Fruit fly (Drosophila melanogaster): Measurements from ENCODE around the gene CG13110.

CG13110 gene

DNA sequence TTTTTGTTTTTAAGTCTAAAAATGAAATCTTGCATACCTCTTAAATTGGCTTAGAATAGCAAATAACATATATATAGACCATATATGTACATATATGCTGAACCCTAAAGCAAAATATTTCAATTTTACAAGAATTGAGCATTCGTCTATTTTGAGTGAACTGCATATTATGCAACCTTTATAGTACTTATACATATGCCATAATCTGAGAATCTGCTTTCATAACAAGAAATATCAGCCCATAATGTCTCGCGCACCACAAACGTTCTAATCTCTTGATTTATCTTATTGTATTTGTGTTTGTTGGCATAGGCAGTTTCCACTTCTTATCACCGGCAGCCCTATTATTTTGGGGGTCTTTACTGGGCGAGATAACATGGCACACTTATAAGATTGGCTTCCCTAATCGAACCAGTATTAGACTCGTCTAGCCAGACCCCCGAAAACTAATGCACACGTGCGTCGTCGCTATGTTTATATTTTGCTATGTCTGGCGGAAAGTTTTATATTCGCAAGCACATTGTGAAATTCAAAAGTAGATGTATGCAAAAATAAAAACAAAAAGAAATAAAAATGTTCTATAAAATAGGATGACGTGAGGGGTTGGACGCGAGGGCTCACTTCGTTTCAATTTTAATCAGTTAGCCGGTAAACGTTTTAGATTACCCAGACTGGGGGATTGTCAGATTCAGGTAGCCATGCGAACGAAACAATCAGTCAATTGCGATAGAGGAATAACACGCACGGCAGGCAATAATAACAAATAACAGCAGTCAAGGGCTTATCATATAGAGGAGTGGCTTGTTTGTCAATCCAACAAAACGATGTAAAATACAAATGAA, 38.9 kb downstream of the CG13110 start:
- TF ChIP-seq br (GFP tag; optimal IDR thresholded peaks at IDR 0.05) (peak; percentile 7), h (GFP tag; optimal IDR thresholded peaks at IDR 0.05) (peak; percentile 83), Vsx2 (GFP tag; optimal IDR thresholded peaks at IDR 0.05; ENCODE audit: partially characterized antibody) (no peak)

DNA sequence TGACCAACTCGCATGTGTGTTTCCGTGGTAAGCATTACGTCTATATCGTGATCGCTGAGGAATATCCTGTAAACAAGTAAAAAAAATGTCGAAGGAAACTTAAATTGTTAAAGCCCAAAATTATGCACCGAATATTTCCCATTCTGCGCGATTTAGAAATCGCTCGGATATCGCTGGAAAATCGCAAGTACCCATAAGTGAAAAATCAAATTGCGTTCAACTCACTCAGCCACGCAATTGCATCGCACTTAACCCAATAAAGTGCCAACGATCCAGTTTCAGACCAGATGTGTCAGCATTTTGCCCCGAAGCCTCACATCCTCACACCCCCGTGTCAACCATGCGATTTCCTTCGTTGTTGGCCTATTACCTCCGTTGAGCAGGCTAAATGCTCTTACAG, 46.1 kb downstream of the CG13110 start:
- TF ChIP-seq Myc (optimal IDR thresholded peaks at IDR 0.05) (peak; percentile 56), jim (GFP tag; optimal IDR thresholded peaks at IDR 0.05) (no peak), dl (GFP tag; optimal IDR thresholded peaks at IDR 0.05; ENCODE audit: insufficient read depth in 1 of 2, partially characterized antibody in 2 of 2) (no peak)

DNA sequence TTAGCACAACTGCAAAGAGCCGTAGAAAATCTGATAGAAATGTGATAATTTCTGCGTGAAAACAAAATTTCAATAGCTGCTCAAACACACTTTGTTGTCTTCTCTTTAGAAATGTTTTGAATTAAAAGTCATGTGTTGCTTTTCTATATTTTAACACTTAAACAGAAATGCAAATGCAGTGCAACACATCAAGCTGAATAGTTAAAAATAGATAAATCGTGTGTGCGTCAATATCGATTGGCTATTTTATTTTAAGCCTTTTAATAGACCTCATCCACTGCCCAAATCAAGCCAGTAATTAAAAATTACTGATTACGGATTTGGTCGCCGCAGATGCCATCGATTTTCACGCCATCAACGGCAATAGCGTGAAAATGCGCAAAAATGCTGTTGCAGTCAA, 47.6 kb downstream of the CG13110 start, which contains the start of gene CG4438:
TSS of gene CG4438 (minus strand) at position 101 of the 400 bp plus-strand sequence.
- TF ChIP-seq Myc (optimal IDR thresholded peaks at IDR 0.05) (no peak), dmrt93B (GFP tag; optimal IDR thresholded peaks at IDR 0.05) (no peak), dsf (GFP tag; optimal IDR thresholded peaks at IDR 0.05; ENCODE audit: borderline replicate concordance) (no peak), Dfd (GFP tag; optimal IDR thresholded peaks at IDR 0.05) (no peak), GATAd (GFP tag; optimal IDR thresholded peaks at IDR 0.05) (no peak), fru (GFP tag; optimal IDR thresholded peaks at IDR 0.05) (no peak), N (GFP tag; optimal IDR thresholded peaks at IDR 0.05) (no peak), lola (GFP tag; optimal IDR thresholded peaks at IDR 0.05) (no peak), Hnf4 (GFP tag; optimal IDR thresholded peaks at IDR 0.05) (no peak), Mio (GFP tag; optimal IDR thresholded peaks at IDR 0.05) (no peak), Rel (GFP tag; optimal IDR thresholded peaks at IDR 0.05) (no peak), Rel (tag; optimal IDR thresholded peaks at IDR 0.05) (no peak), CG32264 (GFP tag; optimal IDR thresholded peaks at IDR 0.05) (no peak), usp (GFP tag; optimal IDR thresholded peaks at IDR 0.05) (no peak)

DNA sequence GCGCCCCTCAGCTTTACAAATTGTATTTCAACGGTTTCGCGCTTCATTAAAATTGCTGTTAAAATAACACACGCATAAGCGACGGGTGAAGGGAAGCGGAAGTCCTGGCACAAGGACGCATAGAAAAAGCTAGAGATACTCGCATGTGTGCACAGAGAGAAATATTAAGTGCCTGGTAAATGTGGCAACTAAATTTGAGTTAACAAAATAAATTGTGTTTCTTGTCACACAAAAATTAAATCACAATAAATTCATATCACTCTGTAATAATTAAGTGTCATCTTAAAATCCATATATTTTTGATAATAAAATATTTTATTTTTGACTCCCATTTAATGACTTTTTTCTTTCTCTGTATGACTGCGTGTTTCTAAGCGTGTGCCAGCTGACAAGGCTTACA, 49.9 kb downstream of the CG13110 start:
- TF ChIP-seq lola (GFP tag; optimal IDR thresholded peaks at IDR 0.05) (no peak), Vsx2 (GFP tag; optimal IDR thresholded peaks at IDR 0.05; ENCODE audit: partially characterized antibody) (no peak), sv (GFP tag; optimal IDR thresholded peaks at IDR 0.05) (no peak), foxo (GFP tag; optimal IDR thresholded peaks at IDR 0.05) (no peak), Hr78 (GFP tag; optimal IDR thresholded peaks at IDR 0.05) (no peak), fru (GFP tag; optimal IDR thresholded peaks at IDR 0.05) (peak; percentile 4), Abd-B (GFP tag; optimal IDR thresholded peaks at IDR 0.05) (no peak)
